Fruit fly (Drosophila melanogaster): ENCODE measurements around the gene Cpr64Ac.

Gene Cpr64Ac

dm6 chr3L:4169957-4170651, 42.6 kb downstream of the Cpr64Ac start, which contains the start of gene Ero1L (continued):
- TF ChIP-seq maf-S (GFP tag; optimal IDR thresholded peaks at IDR 0.05) (no peak), repo (GFP tag; optimal IDR thresholded peaks at IDR 0.05) (no peak), CTCF (GFP tag; optimal IDR thresholded peaks at IDR 0.05) (peak; percentile 14), Sox102F (GFP tag; optimal IDR thresholded peaks at IDR 0.05) (no peak), pita (GFP tag; optimal IDR thresholded peaks at IDR 0.05) (no peak), CG8924 (tag; optimal IDR thresholded peaks at IDR 0.05) (no peak), slou (GFP tag; optimal IDR thresholded peaks at IDR 0.05) (no peak), CG1832 (GFP tag; optimal IDR thresholded peaks at IDR 0.05) (no peak), wor (GFP tag; IDR thresholded peaks at IDR 0.05) (no peak), CG7786 (GFP tag; optimal IDR thresholded peaks at IDR 0.05) (no peak), HLHmδ (GFP tag; optimal IDR thresholded peaks at IDR 0.05) (no peak), Xrp1 (GFP tag; IDR thresholded peaks at IDR 0.05) (peak; percentile 27; the same call in 1 of the 2 replicates), CG5180 (GFP tag; optimal IDR thresholded peaks at IDR 0.05) (no peak), HLH54F (GFP tag; optimal IDR thresholded peaks at IDR 0.05) (no peak), Hsf (GFP tag; optimal IDR thresholded peaks at IDR 0.05) (no peak), Gug (GFP tag; IDR thresholded peaks at IDR 0.05) (no peak), CG14710 (tag; optimal IDR thresholded peaks at IDR 0.05) (peak; percentile 73), CG16779 (GFP tag; IDR thresholded peaks at IDR 0.05) (no peak), CG9876 (GFP tag; optimal IDR thresholded peaks at IDR 0.05) (no peak), CG8089 (GFP tag; optimal IDR thresholded peaks at IDR 0.05) (no peak), Sox100B (GFP tag; optimal IDR thresholded peaks at IDR 0.05) (peak; percentile 47), CG8281 (tag; optimal IDR thresholded peaks at IDR 0.05) (no peak), CG14860 (GFP tag; IDR thresholded peaks at IDR 0.05; ENCODE audit: partially characterized antibody) (no peak), CG6654 (GFP tag; optimal IDR thresholded peaks at IDR 0.05) (no peak), ttk (GFP tag; IDR thresholded peaks at IDR 0.05) (no peak), CG17328 (GFP tag; IDR thresholded peaks at IDR 0.05) (no peak; the same call in 1 of the 2 replicates), gsb (GFP tag; IDR thresholded peaks at IDR 0.05) (no peak), MBD-R2 (GFP tag; IDR thresholded peaks at IDR 0.05) (peak; percentile 64), luna (GFP tag; optimal IDR thresholded peaks at IDR 0.05) (no peak), HLH4C (GFP tag; IDR thresholded peaks at IDR 0.05; ENCODE audit: partially characterized antibody) (0 out of 3 replicates have a peak, but pooled peaks have one; percentile 11), NK7.1 (GFP tag; optimal IDR thresholded peaks at IDR 0.05) (no peak), fd64A (GFP tag; optimal IDR thresholded peaks at IDR 0.05) (no peak), sr (GFP tag; IDR thresholded peaks at IDR 0.05) (no peak), CG9797 (GFP tag; optimal IDR thresholded peaks at IDR 0.05) (peak; percentile 94), CG15479 (GFP tag; optimal IDR thresholded peaks at IDR 0.05) (no peak), Gsc (GFP tag; IDR thresholded peaks at IDR 0.05) (no peak), zf30C (GFP tag; optimal IDR thresholded peaks at IDR 0.05) (no peak), seq (GFP tag; IDR thresholded peaks at IDR 0.05) (no peak), CG18764 (GFP tag; optimal IDR thresholded peaks at IDR 0.05) (no peak), H15 (GFP tag; IDR thresholded peaks at IDR 0.05) (no peak), abd-A (tag; optimal IDR thresholded peaks at IDR 0.05) (peak; percentile 67), pzg (GFP tag; optimal IDR thresholded peaks at IDR 0.05) (peak; percentile 63), CG4820 (GFP tag; optimal IDR thresholded peaks at IDR 0.05) (peak; percentile 11), CG1647 (GFP tag; optimal IDR thresholded peaks at IDR 0.05) (no peak), CG17361 (GFP tag; IDR thresholded peaks at IDR 0.05) (peak; percentile 68; the same call in 2 of the 3 replicates), yki (optimal IDR thresholded peaks at IDR 0.05) (no peak), Lim3 (GFP tag; IDR thresholded peaks at IDR 0.05) (no peak), CG18619 (GFP tag; optimal IDR thresholded peaks at IDR 0.05) (peak; percentile 13), Oaz (GFP tag; IDR thresholded peaks at IDR 0.05) (no peak), salm (tag; optimal IDR thresholded peaks at IDR 0.05) (no peak), ewg (GFP tag; optimal IDR thresholded peaks at IDR 0.05) (no peak), CG8388 (GFP tag; optimal IDR thresholded peaks at IDR 0.05) (no peak)

Measured in whole organism, embryonic.